Fruit fly (Drosophila melanogaster): Measurements from ENCODE around the gene CG7079.
A peak's percentile ranks its signal among the peaks of the same experiment; 100 is the strongest.

Gene CG7079

DNA sequence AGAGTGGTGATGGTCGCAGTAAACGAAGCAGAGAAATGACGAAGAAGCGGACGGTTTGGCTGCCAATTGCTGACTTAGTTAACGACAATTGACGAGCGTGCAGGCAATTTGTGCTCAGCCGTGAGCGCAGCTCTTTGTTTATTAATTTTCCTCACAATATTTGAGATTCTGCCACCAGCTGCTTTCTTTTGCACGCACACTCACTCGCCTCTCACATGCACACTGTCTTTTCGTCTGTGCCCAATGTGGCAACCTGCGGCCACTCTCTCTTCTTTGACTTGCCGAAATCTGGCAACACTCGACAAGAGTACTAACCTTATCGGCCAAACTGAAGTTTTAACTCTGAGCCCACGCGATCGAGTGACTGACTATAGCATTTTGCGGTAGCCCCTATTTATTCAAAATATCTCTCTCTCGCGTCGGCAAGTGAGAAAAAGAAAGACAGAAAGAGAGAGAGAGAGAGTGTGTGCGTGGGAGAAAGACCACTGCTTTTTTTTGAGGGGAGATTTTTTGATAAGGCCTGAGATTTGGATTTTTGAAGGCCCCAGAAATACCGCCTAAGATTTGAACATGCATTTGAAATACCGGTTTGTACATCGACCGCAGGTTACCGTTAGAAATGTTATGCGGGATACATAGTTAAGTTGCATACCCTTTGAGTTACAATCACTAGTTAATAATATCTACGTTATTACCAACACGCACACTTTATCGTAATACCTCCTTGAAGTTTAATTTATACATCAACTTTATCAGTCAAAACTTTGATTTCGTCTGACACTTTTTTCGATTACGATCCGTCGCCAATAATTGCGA is 12.0 kb upstream of the CG7079 start, which contains the start of gene Mvl:
Gene Mvl, minus strand, starts transcription at position 371 of the 816 bp plus-strand sequence.
- TF ChIP-seq Abd-B (GFP tag; optimal IDR thresholded peaks at IDR 0.05) (no peak), h (GFP tag; optimal IDR thresholded peaks at IDR 0.05) (peak; percentile 72), sv (GFP tag; optimal IDR thresholded peaks at IDR 0.05) (no peak), Hr78 (GFP tag; optimal IDR thresholded peaks at IDR 0.05) (no peak), fru (GFP tag; optimal IDR thresholded peaks at IDR 0.05) (peak; percentile 55), Hr83 (GFP tag; optimal IDR thresholded peaks at IDR 0.05; ENCODE audit: poor library complexity, severe bottlenecking) (peak; percentile 56), rgr (GFP tag; optimal IDR thresholded peaks at IDR 0.05) (peak; percentile 38), CG32264 (GFP tag; optimal IDR thresholded peaks at IDR 0.05) (no peak), Dif (GFP tag; optimal IDR thresholded peaks at IDR 0.05; ENCODE audit: partially characterized antibody) (peak; percentile 69), Sp1 (GFP tag; optimal IDR thresholded peaks at IDR 0.05) (peak; percentile 4), br (GFP tag; optimal IDR thresholded peaks at IDR 0.05) (peak; percentile 36), Hnf4 (GFP tag; optimal IDR thresholded peaks at IDR 0.05) (peak; percentile 48), dl (GFP tag; optimal IDR thresholded peaks at IDR 0.05; ENCODE audit: insufficient read depth in 1 of 2, partially characterized antibody in 2 of 2) (peak in 1 of 2 experiments; percentile 32), HLH106 (tag; optimal IDR thresholded peaks at IDR 0.05) (no peak), dmrt93B (GFP tag; optimal IDR thresholded peaks at IDR 0.05) (no peak), foxo (GFP tag; optimal IDR thresholded peaks at IDR 0.05) (peak in 1 of 2 experiments; percentile 3), Rel (GFP tag; optimal IDR thresholded peaks at IDR 0.05) (no peak), Rel (tag; optimal IDR thresholded peaks at IDR 0.05) (peak; percentile 72), lola (GFP tag; optimal IDR thresholded peaks at IDR 0.05) (no peak), woc (GFP tag; optimal IDR thresholded peaks at IDR 0.05) (no peak), CrebA (GFP tag; optimal IDR thresholded peaks at IDR 0.05; ENCODE audit: borderline replicate concordance) (no peak), pan (optimal IDR thresholded peaks at IDR 0.05) (no peak), GATAd (GFP tag; optimal IDR thresholded peaks at IDR 0.05) (no peak), sage (GFP tag; optimal IDR thresholded peaks at IDR 0.05) (no peak), dsf (GFP tag; optimal IDR thresholded peaks at IDR 0.05; ENCODE audit: borderline replicate concordance) (no peak), psq (GFP tag; optimal IDR thresholded peaks at IDR 0.05) (peak; percentile 7), brk (GFP tag; optimal IDR thresholded peaks at IDR 0.05) (no peak)

DNA sequence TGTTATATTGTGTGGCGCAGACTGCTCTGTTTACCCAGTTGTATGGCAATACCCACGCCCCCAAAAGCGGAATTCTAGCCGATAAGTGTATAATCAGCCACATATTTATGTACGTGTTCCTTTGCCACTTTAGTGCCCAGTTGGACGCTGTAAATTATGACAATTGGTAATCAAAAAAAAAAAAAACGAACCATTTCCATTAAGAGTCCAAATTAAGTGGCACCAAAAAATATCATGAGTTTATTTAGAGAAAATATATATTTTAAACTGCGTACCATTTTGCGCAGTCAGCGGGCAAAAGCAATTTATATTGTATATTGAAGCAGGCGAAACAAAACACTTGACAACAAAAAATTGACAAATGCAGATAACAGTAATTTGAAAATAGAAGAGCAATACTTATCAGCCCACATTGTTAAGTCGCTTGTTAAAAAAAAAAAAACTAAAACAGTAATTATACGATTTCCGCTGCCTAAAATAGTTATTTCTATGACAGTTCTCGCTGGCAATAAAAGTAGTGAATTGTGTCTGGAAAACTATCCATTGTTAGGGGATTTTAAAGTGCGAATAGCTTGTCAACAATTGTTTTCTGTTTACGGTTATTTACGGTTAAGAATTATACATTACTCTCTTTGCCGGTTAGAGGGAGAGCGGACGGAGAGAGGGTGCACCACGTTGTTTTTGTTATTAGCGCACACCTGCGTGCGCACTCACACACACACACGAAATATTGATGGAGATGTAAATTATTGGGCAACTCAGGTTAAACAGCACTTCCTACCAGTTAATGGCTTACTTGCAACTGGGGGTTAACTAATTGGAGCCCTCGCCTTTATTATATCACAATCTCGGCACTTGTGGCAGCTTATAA is 11.1 kb upstream of the CG7079 start:
- TF ChIP-seq Hnf4 (GFP tag; optimal IDR thresholded peaks at IDR 0.05), result peak; percentile 2
- TF ChIP-seq N (GFP tag; optimal IDR thresholded peaks at IDR 0.05), result no peak
- peak; percentile 51 for TF ChIP-seq brk (GFP tag; optimal IDR thresholded peaks at IDR 0.05)
- peak; percentile 11 for TF ChIP-seq CrebA (GFP tag; optimal IDR thresholded peaks at IDR 0.05; ENCODE audit: borderline replicate concordance)

DNA sequence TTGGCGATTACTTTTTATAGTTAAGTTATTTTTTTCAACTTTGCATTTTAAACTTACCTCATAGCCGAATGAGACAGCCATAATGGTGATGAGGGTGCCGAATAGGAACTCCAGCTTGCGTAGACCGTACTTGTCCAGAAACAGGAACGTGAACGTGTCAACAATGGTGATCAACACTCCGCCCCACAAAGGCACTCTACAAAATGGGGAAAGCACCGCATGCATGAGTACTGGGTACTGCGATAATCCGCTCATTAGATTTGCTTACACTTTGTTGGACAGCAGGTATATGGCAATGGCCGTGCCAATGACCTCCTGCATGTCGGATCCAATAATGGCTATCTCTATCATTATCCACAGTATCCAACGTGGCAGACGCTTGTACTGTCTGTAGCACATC is 8.9 kb upstream of the CG7079 start:
- TF ChIP-seq lola (GFP tag; optimal IDR thresholded peaks at IDR 0.05), result no peak
- no peak for TF ChIP-seq fru (GFP tag; optimal IDR thresholded peaks at IDR 0.05)
- TF ChIP-seq Rel (GFP tag; optimal IDR thresholded peaks at IDR 0.05), result no peak
- peak; percentile 94 for TF ChIP-seq Rel (tag; optimal IDR thresholded peaks at IDR 0.05)

DNA sequence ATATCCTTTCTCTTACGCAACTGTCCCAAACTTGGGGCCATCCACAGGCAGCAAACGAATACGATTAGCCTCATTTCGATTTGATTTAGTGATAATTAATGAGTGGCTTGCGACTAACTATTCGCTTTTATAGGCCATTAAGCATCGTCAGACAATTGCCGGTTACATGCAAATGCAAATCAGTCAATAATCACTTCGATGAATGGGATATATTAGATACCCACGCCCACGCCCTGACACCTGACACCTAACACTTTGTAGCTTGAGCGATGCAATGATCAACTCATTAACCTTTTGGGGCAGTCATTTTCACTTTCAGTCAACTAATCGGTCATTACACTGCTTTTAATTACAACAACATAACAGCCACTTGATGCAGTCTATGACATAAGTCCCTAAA is 2.2 kb upstream of the CG7079 start, which contains the start of gene Jhbp15:
Gene Jhbp15, minus strand, starts transcription at position 101 of the 400 bp plus-strand sequence.
- TF ChIP-seq Dfd (GFP tag; optimal IDR thresholded peaks at IDR 0.05) (no peak), sv (GFP tag; optimal IDR thresholded peaks at IDR 0.05) (no peak), brk (GFP tag; optimal IDR thresholded peaks at IDR 0.05) (no peak), Hr78 (GFP tag; optimal IDR thresholded peaks at IDR 0.05) (no peak)

DNA sequence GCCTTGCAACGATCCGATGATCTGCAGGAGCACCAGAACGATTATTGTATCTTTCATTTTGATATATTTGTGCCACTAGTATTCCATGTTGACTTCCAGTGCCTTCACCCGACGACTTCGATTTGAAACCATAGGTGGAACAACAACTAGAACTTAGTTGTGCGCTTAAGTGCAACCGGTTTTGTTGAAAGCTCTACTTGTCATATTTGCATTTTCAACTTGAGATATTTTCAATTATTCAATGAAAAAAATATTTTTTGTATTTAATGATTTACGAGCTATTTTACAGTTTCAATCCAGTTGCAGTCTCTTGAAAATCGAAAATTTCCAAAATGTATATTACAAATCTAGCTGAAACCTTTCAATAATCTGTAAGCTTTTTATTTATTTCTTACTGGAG is 1.7 kb downstream of the CG7079 start, which contains the start of gene CG31207:
Gene CG31207, minus strand, starts transcription at position 101 of the 400 bp plus-strand sequence.
- TF ChIP-seq Abd-B (GFP tag; optimal IDR thresholded peaks at IDR 0.05), result no peak
- no peak for TF ChIP-seq sage (GFP tag; optimal IDR thresholded peaks at IDR 0.05)
- no peak for TF ChIP-seq dl (GFP tag; optimal IDR thresholded peaks at IDR 0.05; ENCODE audit: insufficient read depth in 1 of 2, partially characterized antibody in 2 of 2)
- TF ChIP-seq psq (GFP tag; optimal IDR thresholded peaks at IDR 0.05), result no peak
- no peak for TF ChIP-seq CG9705 (GFP tag; optimal IDR thresholded peaks at IDR 0.05)
- no peak for TF ChIP-seq OdsH (GFP tag; optimal IDR thresholded peaks at IDR 0.05)
- no peak for TF ChIP-seq Rel (GFP tag; optimal IDR thresholded peaks at IDR 0.05)
- TF ChIP-seq Rel (tag; optimal IDR thresholded peaks at IDR 0.05), result no peak
